Comparison of ENCODE assay signal across 1 fruit fly cellular context in the genomic region with DNA sequence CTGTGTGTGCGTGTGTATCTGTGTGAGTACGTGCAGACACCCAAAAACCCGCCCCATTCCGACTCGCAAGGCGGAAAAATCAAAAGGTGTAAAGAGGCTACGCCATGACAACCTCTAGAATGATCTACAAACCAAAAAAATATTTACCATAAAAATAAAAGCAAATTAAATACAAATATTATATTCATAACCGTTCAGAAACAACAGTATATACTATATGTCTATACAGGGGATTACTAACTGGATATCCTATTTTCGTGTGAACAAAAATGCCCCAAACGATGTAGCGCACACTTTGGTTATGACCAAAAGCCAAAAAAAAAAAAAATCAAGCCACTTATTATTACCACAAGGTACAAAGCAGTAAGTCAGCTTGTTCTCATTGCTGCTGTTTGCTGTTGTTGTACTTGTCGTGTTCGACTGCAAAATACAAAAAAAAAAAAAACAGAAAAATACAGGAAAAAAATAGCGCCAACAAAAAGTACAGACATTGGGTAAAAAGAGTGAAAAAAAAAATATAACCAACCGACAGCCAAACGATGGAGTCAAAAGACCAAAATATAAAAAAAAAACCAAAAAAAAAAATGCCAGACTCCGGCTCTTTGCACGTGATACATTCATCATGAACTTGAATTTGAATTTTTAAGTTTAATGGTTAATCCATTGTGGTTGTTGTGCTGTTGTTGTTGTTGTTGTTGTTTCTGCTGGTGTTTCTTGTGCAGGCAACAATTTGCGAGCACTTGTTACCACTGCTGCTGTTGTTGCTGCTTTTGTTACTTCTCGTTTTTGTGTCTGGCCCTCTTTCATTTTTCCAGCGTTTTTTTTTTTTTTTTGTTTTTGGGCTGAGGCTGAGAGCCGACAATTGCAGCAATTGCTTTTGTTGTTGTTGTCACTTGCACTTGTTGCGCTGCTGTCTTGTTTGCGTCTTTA.
TF ChIP-seq lines count a peak whose summit lies in the region.

No protein-coding gene starts in this region.

TF ChIP-seq in whole organism, embryonic, 481 proteins besides CTCF, POLR2A, EP300 and RAD21 (continued from another document and continues in another):
- TF ChIP-seq ara (GFP tag; IDR thresholded peaks at IDR 0.05; lab: Robert Waterston, UW) (peak; percentile 65), CG1233 (GFP tag; optimal IDR thresholded peaks at IDR 0.05; lab: Kevin White, UChicago) (peak; percentile 41), Chrac-16 (GFP tag; optimal IDR thresholded peaks at IDR 0.05; lab: Kevin White, UChicago) (peak; percentile 50), CG18011 (GFP tag; optimal IDR thresholded peaks at IDR 0.05; lab: Kevin White, UChicago) (no peak), CG15073 (GFP tag; optimal IDR thresholded peaks at IDR 0.05; lab: Kevin White, UChicago) (no peak), B-H2 (GFP tag; optimal IDR thresholded peaks at IDR 0.05; lab: Kevin White, UChicago) (no peak), exex (tag; optimal IDR thresholded peaks at IDR 0.05; lab: Kevin White, UChicago) (no peak), CG4707 (GFP tag; optimal IDR thresholded peaks at IDR 0.05; lab: Kevin White, UChicago) (no peak), lilli (GFP tag; optimal IDR thresholded peaks at IDR 0.05; lab: Kevin White, UChicago) (peak; percentile 72), p53 (GFP tag; optimal IDR thresholded peaks at IDR 0.05; lab: Kevin White, UChicago) (no peak), Antp (GFP tag; optimal IDR thresholded peaks at IDR 0.05; lab: Kevin White, UChicago) (peak; percentile 9), pho (GFP tag; optimal IDR thresholded peaks at IDR 0.05; lab: Kevin White, UChicago) (peak; percentile 28), CG10543 (GFP tag; optimal IDR thresholded peaks at IDR 0.05; lab: Kevin White, UChicago) (no peak), ac (GFP tag; optimal IDR thresholded peaks at IDR 0.05; lab: Kevin White, UChicago) (no peak), D19A (tag; optimal IDR thresholded peaks at IDR 0.05; lab: Kevin White, UChicago) (peak; percentile 51), zfh1 (GFP tag; IDR thresholded peaks at IDR 0.05; lab: Robert Waterston, UW) (peak; percentile 75; the same call in 2 of the 3 replicates), CG32772 (GFP tag; IDR thresholded peaks at IDR 0.05; lab: Robert Waterston, UW) (peak; percentile 78), nmo (GFP tag; optimal IDR thresholded peaks at IDR 0.05; lab: Kevin White, UChicago) (peak; percentile 80), Bteb2 (GFP tag; optimal IDR thresholded peaks at IDR 0.05; lab: Kevin White, UChicago) (peak; percentile 28), CG7745 (tag; optimal IDR thresholded peaks at IDR 0.05; lab: Kevin White, UChicago) (no peak), CG2120 (GFP tag; optimal IDR thresholded peaks at IDR 0.05; lab: Kevin White, UChicago) (peak; percentile 80), dm (GFP tag; optimal IDR thresholded peaks at IDR 0.05; lab: Kevin White, UChicago) (no peak), CG18619 (GFP tag; optimal IDR thresholded peaks at IDR 0.05; lab: Kevin White, UChicago) (peak; percentile 34), Hmx (GFP tag; optimal IDR thresholded peaks at IDR 0.05; lab: Kevin White, UChicago) (no peak), CG17385 (GFP tag; optimal IDR thresholded peaks at IDR 0.05; lab: Kevin White, UChicago) (peak; percentile 43), HLHmδ (GFP tag; optimal IDR thresholded peaks at IDR 0.05; lab: Kevin White, UChicago) (no peak), CG31224 (GFP tag; IDR thresholded peaks at IDR 0.05; lab: Robert Waterston, UW) (peak; percentile 79), ase (GFP tag; IDR thresholded peaks at IDR 0.05; lab: Robert Waterston, UW) (peak; percentile 68; the same call in 2 of the 3 replicates), CG2116 (GFP tag; optimal IDR thresholded peaks at IDR 0.05; lab: Kevin White, UChicago) (no peak), CG8924 (tag; optimal IDR thresholded peaks at IDR 0.05; lab: Kevin White, UChicago) (peak; percentile 60), CkIIα-i1 (GFP tag; IDR thresholded peaks at IDR 0.05; lab: Robert Waterston, UW) (no peak), klu (GFP tag; IDR thresholded peaks at IDR 0.05; lab: Robert Waterston, UW) (peak; percentile 67), inv (GFP tag; IDR thresholded peaks at IDR 0.05; lab: Robert Waterston, UW; ENCODE audit: partially characterized antibody) (no peak), sqz (GFP tag; optimal IDR thresholded peaks at IDR 0.05; lab: Kevin White, UChicago) (peak; percentile 36), NK7.1 (GFP tag; optimal IDR thresholded peaks at IDR 0.05; lab: Kevin White, UChicago) (no peak), CG9876 (GFP tag; optimal IDR thresholded peaks at IDR 0.05; lab: Kevin White, UChicago) (no peak), dimm (GFP tag; IDR thresholded peaks at IDR 0.05; lab: Robert Waterston, UW) (peak; percentile 52; the same call in 1 of the 2 replicates), Eip74EF (GFP tag; optimal IDR thresholded peaks at IDR 0.05; lab: Kevin White, UChicago) (peak in 1 of 2 experiments; percentile 60), org-1 (GFP tag; optimal IDR thresholded peaks at IDR 0.05; lab: Kevin White, UChicago) (peak; percentile 39), CG8944 (GFP tag; optimal IDR thresholded peaks at IDR 0.05; lab: Kevin White, UChicago) (no peak), Blimp-1 (GFP tag; optimal IDR thresholded peaks at IDR 0.05; lab: Kevin White, UChicago) (peak; percentile 53), CG4424 (GFP tag; optimal IDR thresholded peaks at IDR 0.05; lab: Kevin White, UChicago) (peak; percentile 52), ham (GFP tag; IDR thresholded peaks at IDR 0.05; lab: Robert Waterston, UW) (peak; percentile 22; the same call in 1 of the 2 replicates), CG34422 (GFP tag; IDR thresholded peaks at IDR 0.05; lab: Robert Waterston, UW) (peak; percentile 60; the same call in 2 of the 3 replicates), HLH4C (GFP tag; IDR thresholded peaks at IDR 0.05; lab: Robert Waterston, UW; ENCODE audit: partially characterized antibody) (no peak), CG4820 (GFP tag; optimal IDR thresholded peaks at IDR 0.05; lab: Kevin White, UChicago) (peak; percentile 18), esg (GFP tag; conservative IDR thresholded peaks at IDR 0.05; lab: Robert Waterston, UW) (peak; percentile 77), cwo (GFP tag; optimal IDR thresholded peaks at IDR 0.05; lab: Kevin White, UChicago) (peak; percentile 42), sima (GFP tag; optimal IDR thresholded peaks at IDR 0.05; lab: Kevin White, UChicago) (no peak), Max (GFP tag; optimal IDR thresholded peaks at IDR 0.05; lab: Kevin White, UChicago) (peak; percentile 11), Jarid2 (GFP tag; optimal IDR thresholded peaks at IDR 0.05; lab: Kevin White, UChicago) (peak; percentile 23), Myb (GFP tag; optimal IDR thresholded peaks at IDR 0.05; lab: Kevin White, UChicago) (no peak), yki (optimal IDR thresholded peaks at IDR 0.05; lab: Kevin White, UChicago) (no peak), eyg (GFP tag; optimal IDR thresholded peaks at IDR 0.05; lab: Kevin White, UChicago) (no peak), CG9817 (tag; optimal IDR thresholded peaks at IDR 0.05; lab: Kevin White, UChicago) (peak; percentile 57), CG14050 (GFP tag; IDR thresholded peaks at IDR 0.05; lab: Robert Waterston, UW) (peak; percentile 59; the same call in 2 of the 3 replicates), ATbp (GFP tag; optimal IDR thresholded peaks at IDR 0.05; lab: Kevin White, UChicago) (peak; percentile 18), fd96Cb (tag; optimal IDR thresholded peaks at IDR 0.05; lab: Kevin White, UChicago) (peak; percentile 39), PHDP (tag; optimal IDR thresholded peaks at IDR 0.05; lab: Kevin White, UChicago) (peak; percentile 54), lola (GFP tag; optimal IDR thresholded peaks at IDR 0.05; lab: Kevin White, UChicago) (no peak), CG8281 (tag; optimal IDR thresholded peaks at IDR 0.05; lab: Kevin White, UChicago) (peak; percentile 16), sisA (GFP tag; IDR thresholded peaks at IDR 0.05; lab: Robert Waterston, UW) (peak; percentile 65; the same call in 1 of the 2 replicates), E2f1 (GFP tag; IDR thresholded peaks at IDR 0.05; lab: Robert Waterston, UW) (peak; percentile 78), Rfx (GFP tag; IDR thresholded peaks at IDR 0.05; lab: Robert Waterston, UW) (peak; percentile 89), ranshi (GFP tag; IDR thresholded peaks at IDR 0.05; lab: Robert Waterston, UW) (peak; percentile 78; the same call in 1 of the 2 replicates), Hmr (GFP tag; optimal IDR thresholded peaks at IDR 0.05; lab: Kevin White, UChicago) (peak; percentile 60), ci (GFP tag; IDR thresholded peaks at IDR 0.05; lab: Robert Waterston, UW) (peak; percentile 78; the same call in 2 of the 3 replicates), CG6654 (GFP tag; optimal IDR thresholded peaks at IDR 0.05; lab: Kevin White, UChicago) (no peak), HLH54F (GFP tag; optimal IDR thresholded peaks at IDR 0.05; lab: Kevin White, UChicago) (peak; percentile 36), B-H1 (GFP tag; IDR thresholded peaks at IDR 0.05; lab: Robert Waterston, UW) (peak; percentile 56), Atf3 (GFP tag; optimal IDR thresholded peaks at IDR 0.05; lab: Kevin White, UChicago) (no peak), ttk (GFP tag; IDR thresholded peaks at IDR 0.05; lab: Robert Waterston, UW) (peak; percentile 76), CG1602 (GFP tag; optimal IDR thresholded peaks at IDR 0.05; lab: Kevin White, UChicago) (peak; percentile 38), bcd (GFP tag; optimal IDR thresholded peaks at IDR 0.05; lab: Kevin White, UChicago) (peak; percentile 65), CG3838 (GFP tag; optimal IDR thresholded peaks at IDR 0.05; lab: Kevin White, UChicago) (no peak), CG5953 (GFP tag; IDR thresholded peaks at IDR 0.05; lab: Robert Waterston, UW) (0 out of 2 replicates have a peak, but pooled peaks have one; percentile 28), bab2 (GFP tag; optimal IDR thresholded peaks at IDR 0.05; lab: Kevin White, UChicago) (peak; percentile 42), CG10274 (GFP tag; optimal IDR thresholded peaks at IDR 0.05; lab: Kevin White, UChicago) (peak; percentile 95), CG11696 (GFP tag; IDR thresholded peaks at IDR 0.05; lab: Robert Waterston, UW) (peak; percentile 18; the same call in 1 of the 2 replicates), crc (GFP tag; optimal IDR thresholded peaks at IDR 0.05; lab: Kevin White, UChicago) (peak; percentile 2), tna (GFP tag; IDR thresholded peaks at IDR 0.05; lab: Robert Waterston, UW; ENCODE audit: partially characterized antibody) (no peak), ind (GFP tag; optimal IDR thresholded peaks at IDR 0.05; lab: Kevin White, UChicago) (peak; percentile 57), Aef1 (GFP tag; IDR thresholded peaks at IDR 0.05; lab: Robert Waterston, UW) (peak; percentile 82), gfzf (GFP tag; optimal IDR thresholded peaks at IDR 0.05; lab: Kevin White, UChicago) (no peak), Sox100B (GFP tag; optimal IDR thresholded peaks at IDR 0.05; lab: Kevin White, UChicago) (peak; percentile 9), BtbVII (GFP tag; optimal IDR thresholded peaks at IDR 0.05; lab: Kevin White, UChicago) (peak; percentile 44), otp (GFP tag; IDR thresholded peaks at IDR 0.05; lab: Robert Waterston, UW) (peak; percentile 75), Ssrp (tag; optimal IDR thresholded peaks at IDR 0.05; lab: Kevin White, UChicago) (peak; percentile 50), onecut (GFP tag; IDR thresholded peaks at IDR 0.05; lab: Robert Waterston, UW) (peak; percentile 37; the same call in 1 of the 2 replicates), Optix (GFP tag; IDR thresholded peaks at IDR 0.05; lab: Robert Waterston, UW) (peak; percentile 27; the same call in 1 of the 3 replicates), dpn (GFP tag; optimal IDR thresholded peaks at IDR 0.05; lab: Kevin White, UChicago) (peak; percentile 31 to 60), bigmax (GFP tag; optimal IDR thresholded peaks at IDR 0.05; lab: Kevin White, UChicago) (no peak), CG34224 (GFP tag; IDR thresholded peaks at IDR 0.05; lab: Robert Waterston, UW; ENCODE audit: partially characterized antibody) (no peak), CG7271 (tag; optimal IDR thresholded peaks at IDR 0.05; lab: Kevin White, UChicago) (no peak), CG13894 (tag; optimal IDR thresholded peaks at IDR 0.05; lab: Kevin White, UChicago) (peak; percentile 15), CG12769 (tag; optimal IDR thresholded peaks at IDR 0.05; lab: Kevin White, UChicago) (peak; percentile 59), pan (optimal IDR thresholded peaks at IDR 0.05; lab: Kevin White, UChicago) (no peak), pan (GFP tag; optimal IDR thresholded peaks at IDR 0.05 in 1 of 2, IDR thresholded peaks at IDR 0.05 in 1 of 2) (peak in 1 of 2 experiments; percentile 87), emc (GFP tag; optimal IDR thresholded peaks at IDR 0.05; lab: Kevin White, UChicago) (no peak), wor (GFP tag; IDR thresholded peaks at IDR 0.05; lab: Robert Waterston, UW) (peak; percentile 43), H2.0 (GFP tag; IDR thresholded peaks at IDR 0.05; lab: Robert Waterston, UW) (peak; percentile 81), Fer2 (tag; optimal IDR thresholded peaks at IDR 0.05; lab: Kevin White, UChicago) (no peak), CG12155 (GFP tag; optimal IDR thresholded peaks at IDR 0.05; lab: Kevin White, UChicago) (peak; percentile 43), CG12236 (GFP tag; optimal IDR thresholded peaks at IDR 0.05; lab: Kevin White, UChicago) (no peak), Poxn (GFP tag; IDR thresholded peaks at IDR 0.05; lab: Robert Waterston, UW) (peak; percentile 27; the same call in 1 of the 2 replicates), tgo (GFP tag; IDR thresholded peaks at IDR 0.05; lab: Robert Waterston, UW) (peak; percentile 87), hth (optimal IDR thresholded peaks at IDR 0.05; lab: Kevin White, UChicago) (no peak), H15 (GFP tag; IDR thresholded peaks at IDR 0.05; lab: Robert Waterston, UW) (peak; percentile 73; the same call in 2 of the 3 replicates), Ptx1 (GFP tag; IDR thresholded peaks at IDR 0.05; lab: Robert Waterston, UW) (peak; percentile 84), CG6254 (GFP tag; optimal IDR thresholded peaks at IDR 0.05; lab: Kevin White, UChicago) (no peak), CG11504 (tag; optimal IDR thresholded peaks at IDR 0.05; lab: Kevin White, UChicago) (peak; percentile 80), Hr51 (GFP tag; optimal IDR thresholded peaks at IDR 0.05; lab: Kevin White, UChicago) (peak; percentile 17 to 66), Dfd (GFP tag; optimal IDR thresholded peaks at IDR 0.05; lab: Kevin White, UChicago) (no peak), CG12071 (GFP tag; optimal IDR thresholded peaks at IDR 0.05; lab: Kevin White, UChicago) (peak; percentile 34), CG4328 (GFP tag; optimal IDR thresholded peaks at IDR 0.05; lab: Kevin White, UChicago) (no peak), Abd-B (GFP tag; optimal IDR thresholded peaks at IDR 0.05; lab: Kevin White, UChicago) (peak; percentile 56), amos (GFP tag; IDR thresholded peaks at IDR 0.05; lab: Robert Waterston, UW; ENCODE audit: partially characterized antibody) (no peak), kay (GFP tag; optimal IDR thresholded peaks at IDR 0.05; lab: Kevin White, UChicago) (peak; percentile 24)
